Fruit fly (Drosophila melanogaster): ENCODE results near the gene DNAlig3.

DNAlig3 gene

dm6 chr3R:12381130-12381700 lies 20.4 kb downstream of the DNAlig3 start:
- TF ChIP-seq Drgx (GFP tag; IDR thresholded peaks at IDR 0.05) (peak; percentile 55), CG10462 (GFP tag; optimal IDR thresholded peaks at IDR 0.05) (no peak), bsh (GFP tag; optimal IDR thresholded peaks at IDR 0.05) (no peak), CG18476 (GFP tag; optimal IDR thresholded peaks at IDR 0.05) (peak; percentile 79), lab (GFP tag; optimal IDR thresholded peaks at IDR 0.05) (no peak), maf-S (GFP tag; optimal IDR thresholded peaks at IDR 0.05) (no peak)

dm6 chr3R:12379708-12380107 lies 21.9 kb downstream of the DNAlig3 start, which contains the start of gene GstD8:
Gene GstD8, plus strand, starts transcription at chr3R:12380008.
- no peak for TF ChIP-seq CG15073 (GFP tag; optimal IDR thresholded peaks at IDR 0.05)
- TF ChIP-seq crol (GFP tag; IDR thresholded peaks at IDR 0.05) = no peak
- TF ChIP-seq CG1024 (GFP tag; IDR thresholded peaks at IDR 0.05) = no peak
- TF ChIP-seq Xbp1 (GFP tag; optimal IDR thresholded peaks at IDR 0.05) = no peak
- no peak for TF ChIP-seq lola (GFP tag; optimal IDR thresholded peaks at IDR 0.05)
- TF ChIP-seq zen (tag; optimal IDR thresholded peaks at IDR 0.05) = peak; percentile 56
- no peak for TF ChIP-seq CG4617 (GFP tag; optimal IDR thresholded peaks at IDR 0.05; ENCODE audit: borderline replicate concordance)
- no peak for TF ChIP-seq Rfx (GFP tag; IDR thresholded peaks at IDR 0.05)

- TF ChIP-seq CG12299 (tag; optimal IDR thresholded peaks at IDR 0.05) (no peak), sug (tag; optimal IDR thresholded peaks at IDR 0.05) (peak; percentile 23), usp (GFP tag; optimal IDR thresholded peaks at IDR 0.05) (no peak), NK7.1 (GFP tag; optimal IDR thresholded peaks at IDR 0.05) (no peak), eyg (GFP tag; optimal IDR thresholded peaks at IDR 0.05) (no peak), CG8290 (GFP tag; optimal IDR thresholded peaks at IDR 0.05) (no peak), CG8290 (tag; optimal IDR thresholded peaks at IDR 0.05) (no peak), mirr (GFP tag; optimal IDR thresholded peaks at IDR 0.05) (peak; percentile 50), wor (GFP tag; IDR thresholded peaks at IDR 0.05) (no peak), CG10267 (tag; optimal IDR thresholded peaks at IDR 0.05) (no peak), CG4328 (GFP tag; optimal IDR thresholded peaks at IDR 0.05) (no peak), exex (tag; optimal IDR thresholded peaks at IDR 0.05) (peak; percentile 79), dysf (GFP tag; IDR thresholded peaks at IDR 0.05) (no peak), CG13296 (GFP tag; optimal IDR thresholded peaks at IDR 0.05) (no peak), sisA (GFP tag; IDR thresholded peaks at IDR 0.05) (no peak), bsh (GFP tag; optimal IDR thresholded peaks at IDR 0.05) (no peak), CG14667 (GFP tag; IDR thresholded peaks at IDR 0.05) (no peak), zen (tag; optimal IDR thresholded peaks at IDR 0.05) (no peak), CG13775 (GFP tag; optimal IDR thresholded peaks at IDR 0.05) (no peak), CG10366 (GFP tag; IDR thresholded peaks at IDR 0.05) (no peak), vfl (GFP tag; optimal IDR thresholded peaks at IDR 0.05) (no peak), E2f1 (GFP tag; IDR thresholded peaks at IDR 0.05) (no peak), grn (GFP tag; optimal IDR thresholded peaks at IDR 0.05) (peak; percentile 9)
Observed at dm6 chr3R:12379249-12379648, 22.4 kb downstream of the DNAlig3 start.

- TF ChIP-seq CoRest (tag; optimal IDR thresholded peaks at IDR 0.05) = no peak
- no peak for TF ChIP-seq pan (optimal IDR thresholded peaks at IDR 0.05)
- no peak for TF ChIP-seq pan (GFP tag; optimal IDR thresholded peaks at IDR 0.05 in 1 of 2, IDR thresholded peaks at IDR 0.05 in 1 of 2)
- TF ChIP-seq sr (GFP tag; IDR thresholded peaks at IDR 0.05) = no peak
- no peak for TF ChIP-seq CG7556 (GFP tag; optimal IDR thresholded peaks at IDR 0.05)
- no peak for TF ChIP-seq seq (GFP tag; IDR thresholded peaks at IDR 0.05)
- TF ChIP-seq CG17912 (GFP tag; optimal IDR thresholded peaks at IDR 0.05) = no peak
- TF ChIP-seq Hmx (GFP tag; optimal IDR thresholded peaks at IDR 0.05) = no peak
- TF ChIP-seq ato (GFP tag; IDR thresholded peaks at IDR 0.05; ENCODE audit: partially characterized antibody) = no peak
- TF ChIP-seq prd (optimal IDR thresholded peaks at IDR 0.05) = no peak
- TF ChIP-seq prd (GFP tag; IDR thresholded peaks at IDR 0.05) = no peak
- TF ChIP-seq gfzf (GFP tag; optimal IDR thresholded peaks at IDR 0.05) = no peak
- TF ChIP-seq caup (GFP tag; optimal IDR thresholded peaks at IDR 0.05; ENCODE audit: severe bottlenecking) = no peak
- no peak for TF ChIP-seq corto (GFP tag; optimal IDR thresholded peaks at IDR 0.05)
Observed at dm6 chr3R:12378200-12378599, 23.4 kb downstream of the DNAlig3 start, which contains the start of gene GstD7. Gene GstD7, plus strand, starts transcription at chr3R:12378500.

All from whole organism, embryonic.